Fruit fly (Drosophila melanogaster) whole organism, embryonic: ENCODE results near the gene Max.

Experiments
- CG10147 ChIP-seq: fragments of 200-800 bp; sonication (Bioruptor generic); optimal IDR thresholded peaks from 2 replicates; lab custom pipeline; 2019; ENCODE audit warnings: missing biosample characterization, mild to moderate bottlenecking, missing genetic modification characterization, moderate library complexity
- CG12219 ChIP-seq: fragments of 200-800 bp; sonication (Bioruptor generic); optimal IDR thresholded peaks from 3 replicates; lab custom pipeline; 2018; ENCODE audit warnings: missing biosample characterization, mild to moderate bottlenecking, missing genetic modification characterization
- CG12659 ChIP-seq: fragments of 200-800 bp; sonication (Bioruptor generic); optimal IDR thresholded peaks from 3 replicates; lab custom pipeline; 2017; ENCODE audit warnings: mild to moderate bottlenecking, missing biosample characterization, missing genetic modification reagents, missing genetic modification characterization
- CG1603 ChIP-seq: fragments of 200-800 bp; sonication (Bioruptor generic); optimal IDR thresholded peaks from 2 replicates; lab custom pipeline; 2019; ENCODE audit warnings: missing biosample characterization, mild to moderate bottlenecking, missing genetic modification characterization, moderate library complexity
- CG17328 ChIP-seq: fragments of 200-800 bp; sonication (Bioruptor generic); IDR thresholded peaks from 2 replicates; pipeline ENCODE4 v1.3.6; 2022; ENCODE audit warnings: missing biosample characterization, missing genetic modification characterization
- CG17568 ChIP-seq: fragments of 200-800 bp; sonication (Bioruptor generic); optimal IDR thresholded peaks from 2 replicates; lab custom pipeline; 2018; ENCODE audit warnings: missing biosample characterization, mild to moderate bottlenecking, missing genetic modification characterization, moderate library complexity
- CG2199 ChIP-seq: fragments of 200-800 bp; sonication (Bioruptor generic); IDR thresholded peaks from 3 replicates; pipeline ENCODE4 v1.3.6; 2022; ENCODE audit warnings: missing biosample characterization, missing genetic modification characterization
- CG4424 ChIP-seq: fragments of 200-800 bp; sonication (Bioruptor generic); optimal IDR thresholded peaks from 3 replicates; lab custom pipeline; 2016; ENCODE audit warnings: missing biosample characterization, missing genetic modification characterization
- CG4707 ChIP-seq: fragments of 200-800 bp; sonication (Bioruptor generic); optimal IDR thresholded peaks from 2 replicates; lab custom pipeline; 2018; ENCODE audit warnings: missing biosample characterization, mild to moderate bottlenecking, missing genetic modification characterization, moderate library complexity
- CG4854 ChIP-seq: fragments of 200-800 bp; sonication (Bioruptor generic); optimal IDR thresholded peaks from 2 replicates; lab custom pipeline; 2016; ENCODE audit warnings: missing biosample characterization, missing genetic modification characterization, inconsistent platforms
- CG5180 ChIP-seq: fragments of 200-800 bp; sonication (Bioruptor generic); optimal IDR thresholded peaks from 3 replicates; lab custom pipeline; 2017; ENCODE audit warnings: missing biosample characterization, missing genetic modification characterization, mild to moderate bottlenecking, moderate library complexity, missing genetic modification reagents
- CG5245 ChIP-seq: fragments of 200-800 bp; sonication (Bioruptor generic); optimal IDR thresholded peaks from 3 replicates; lab custom pipeline; 2016; ENCODE audit warnings: missing biosample characterization, missing genetic modification characterization
- CG5953 ChIP-seq: fragments of 200-800 bp; sonication (Bioruptor generic); IDR thresholded peaks from 2 replicates; pipeline ENCODE4 v1.3.6; 2022; ENCODE audit warnings: missing biosample characterization, missing genetic modification characterization
- CG6791 ChIP-seq: fragments of 200-800 bp; sonication (Bioruptor generic); IDR thresholded peaks from 3 replicates; pipeline ENCODE4 v1.3.6; 2022; ENCODE audit warnings: missing biosample characterization, missing genetic modification characterization; ENCODE audit not compliant: partially characterized antibody
- CG7839 ChIP-seq: fragments of 200-800 bp; sonication (Bioruptor generic); optimal IDR thresholded peaks from 3 replicates; lab custom pipeline; 2018; ENCODE audit warnings: missing biosample characterization, mild to moderate bottlenecking, missing genetic modification characterization, moderate library complexity
- CG9817 ChIP-seq: fragments of 200-800 bp; sonication (Bioruptor generic); optimal IDR thresholded peaks from 2 replicates; lab custom pipeline; 2018; ENCODE audit warnings: missing biosample characterization, mild to moderate bottlenecking, missing genetic modification characterization, moderate library complexity
- D19B ChIP-seq: fragments of 200-800 bp; sonication (Bioruptor generic); optimal IDR thresholded peaks from 2 replicates; lab custom pipeline; 2017; ENCODE audit warnings: missing biosample characterization, mild to moderate bottlenecking, missing genetic modification characterization
- HLHmδ ChIP-seq: fragments of 200-800 bp; sonication (Bioruptor generic); optimal IDR thresholded peaks from 2 replicates; lab custom pipeline; 2018; ENCODE audit warnings: missing biosample characterization, mild to moderate bottlenecking, missing genetic modification characterization, moderate library complexity
- Lim3 ChIP-seq: fragments of 200-800 bp; sonication (Bioruptor generic); IDR thresholded peaks from 2 replicates; pipeline ENCODE4 v1.3.6; 2022; ENCODE audit warnings: missing biosample characterization, missing genetic modification characterization
- NK7.1 ChIP-seq: fragments of 200-800 bp; sonication (Bioruptor generic); optimal IDR thresholded peaks from 3 replicates; lab custom pipeline; 2016; ENCODE audit warnings: missing biosample characterization, missing genetic modification characterization
- Nf-YA ChIP-seq: fragments of 200-800 bp; sonication (Bioruptor generic); IDR thresholded peaks from 2 replicates; pipeline ENCODE4 v1.3.6; 2022; ENCODE audit warnings: missing biosample characterization, missing genetic modification characterization
- Nf-YC ChIP-seq: fragments of 200-800 bp; optimal IDR thresholded peaks from 3 replicates; lab custom pipeline; 2019; ENCODE audit warnings: missing biosample characterization, mild to moderate bottlenecking, missing genetic modification characterization, moderate library complexity
- Poxn ChIP-seq: fragments of 200-800 bp; sonication (Bioruptor generic); IDR thresholded peaks from 2 replicates; pipeline ENCODE4 v1.3.6; 2022; ENCODE audit warnings: missing biosample characterization, missing genetic modification characterization
- Ptx1 ChIP-seq: fragments of 200-800 bp; sonication (Bioruptor generic); IDR thresholded peaks from 2 replicates; pipeline ENCODE4 v1.3.6; 2022; ENCODE audit warnings: missing biosample characterization, missing genetic modification characterization
- Rfx ChIP-seq: fragments of 200-800 bp; sonication (Bioruptor generic); IDR thresholded peaks from 2 replicates; pipeline ENCODE4 v1.3.6; 2022; ENCODE audit warnings: missing biosample characterization, missing genetic modification characterization
- amos ChIP-seq: fragments of 200-800 bp; sonication (Bioruptor generic); IDR thresholded peaks from 2 replicates; pipeline ENCODE4 v1.3.6; 2022; ENCODE audit warnings: missing biosample characterization, missing genetic modification characterization; ENCODE audit not compliant: partially characterized antibody
- ap ChIP-seq: fragments of 200-800 bp; sonication (Bioruptor generic); IDR thresholded peaks from 2 replicates; pipeline ENCODE4 v1.3.6; 2022; ENCODE audit warnings: missing biosample characterization, missing genetic modification characterization
- ash1 ChIP-seq: fragments of 200-800 bp; sonication (Bioruptor generic); optimal IDR thresholded peaks from 2 replicates; lab custom pipeline; 2018; ENCODE audit warnings: missing biosample characterization, mild to moderate bottlenecking, missing genetic modification characterization
- bbx ChIP-seq: fragments of 200-800 bp; sonication (Bioruptor generic); IDR thresholded peaks from 2 replicates; pipeline ENCODE4 v1.3.6; 2022; ENCODE audit warnings: missing biosample characterization, missing genetic modification characterization; ENCODE audit not compliant: partially characterized antibody
- chif ChIP-seq, 2 experiments: fragments of 200-800 bp; sonication (Bioruptor generic); optimal IDR thresholded peaks; 3 replicates each; lab custom pipeline; 2016; ENCODE audit warnings: missing biosample characterization in 2 of 2, missing genetic modification characterization in 2 of 2
- croc ChIP-seq: fragments of 200-800 bp; sonication (Bioruptor generic); conservative IDR thresholded peaks from 3 replicates; pipeline ENCODE4 v1.3.6; 2022; ENCODE audit warnings: missing biosample characterization, missing genetic modification characterization
- dmrt11E ChIP-seq: fragments of 200-800 bp; sonication (Bioruptor generic); optimal IDR thresholded peaks from 3 replicates; lab custom pipeline; 2018; ENCODE audit warnings: missing biosample characterization, mild to moderate bottlenecking, missing genetic modification characterization, moderate library complexity
- emc ChIP-seq: fragments of 200-800 bp; sonication (Bioruptor generic); optimal IDR thresholded peaks from 2 replicates; lab custom pipeline; 2016; ENCODE audit warnings: missing biosample characterization, missing genetic modification characterization
- fd96Cb ChIP-seq: fragments of 200-800 bp; sonication (Bioruptor generic); optimal IDR thresholded peaks from 2 replicates; lab custom pipeline; 2018; ENCODE audit warnings: missing biosample characterization, mild to moderate bottlenecking, missing genetic modification characterization, moderate library complexity
- gro ChIP-seq: fragments of 200-800 bp; sonication (Bioruptor generic); optimal IDR thresholded peaks from 2 replicates; lab custom pipeline; 2016; ENCODE audit warnings: missing biosample characterization, missing genetic modification characterization
- hb ChIP-seq: fragments of 200-800 bp; sonication (Bioruptor generic); IDR thresholded peaks from 3 replicates; pipeline ENCODE4 v1.3.6; 2022; ENCODE audit warnings: missing biosample characterization, missing genetic modification characterization; ENCODE audit not compliant: partially characterized antibody
- hth ChIP-seq: fragments of >200 bp; optimal IDR thresholded peaks from 2 replicates; lab custom pipeline; 2017; ENCODE audit warnings: inconsistent platforms
- insv ChIP-seq, 2 experiments: fragments of 200-800 bp; sonication (Bioruptor generic); optimal IDR thresholded peaks; 3 replicates each; lab custom pipeline; 2016 to 2018; ENCODE audit warnings: missing biosample characterization in 2 of 2, missing genetic modification characterization in 2 of 2
- nom ChIP-seq: fragments of 200-800 bp; sonication (Bioruptor generic); optimal IDR thresholded peaks from 2 replicates; lab custom pipeline; 2017; ENCODE audit warnings: missing biosample characterization, missing genetic modification characterization, mild to moderate bottlenecking, moderate library complexity, missing genetic modification reagents
- pb ChIP-seq: fragments of 200-800 bp; sonication (Bioruptor generic); optimal IDR thresholded peaks from 3 replicates; lab custom pipeline; 2016; ENCODE audit warnings: missing biosample characterization, missing genetic modification characterization
- pnt ChIP-seq: fragments of 200-800 bp; sonication (Bioruptor generic); optimal IDR thresholded peaks from 3 replicates; lab custom pipeline; 2016; ENCODE audit warnings: missing biosample characterization, missing genetic modification characterization
- psq ChIP-seq: fragments of 200-800 bp; sonication (Bioruptor generic); optimal IDR thresholded peaks from 2 replicates; lab custom pipeline; 2017; ENCODE audit warnings: missing biosample characterization, missing genetic modification characterization
- scrt ChIP-seq: fragments of 200-800 bp; sonication (Bioruptor generic); optimal IDR thresholded peaks from 2 replicates; lab custom pipeline; 2018; ENCODE audit warnings: missing biosample characterization, mild to moderate bottlenecking, missing genetic modification characterization, moderate library complexity
- sens ChIP-seq: fragments of 200-800 bp; sonication (Bioruptor generic); peaks from one replicate; lab custom pipeline; 2016; ENCODE audit warnings: missing biosample characterization, missing genetic modification characterization
- sisA ChIP-seq: fragments of 200-800 bp; sonication (Bioruptor generic); IDR thresholded peaks from 2 replicates; pipeline ENCODE4 v1.3.6; 2022; ENCODE audit warnings: missing biosample characterization, missing genetic modification characterization
- sob ChIP-seq: fragments of 200-800 bp; sonication (Bioruptor generic); IDR thresholded peaks from 2 replicates; pipeline ENCODE4 v1.3.6; 2022; ENCODE audit warnings: missing biosample characterization, missing genetic modification characterization
- twi ChIP-seq: fragments of 200-800 bp; optimal IDR thresholded peaks from 2 replicates; lab custom pipeline; 2019; ENCODE audit warnings: missing biosample characterization, mild to moderate bottlenecking, missing genetic modification characterization, moderate library complexity
- usp ChIP-seq: fragments of >200 bp; optimal IDR thresholded peaks from 2 replicates; lab custom pipeline; 2017; ENCODE audit warnings: missing biosample characterization, missing genetic modification characterization
- vfl ChIP-seq: fragments of 200-800 bp; sonication (Bioruptor generic); optimal IDR thresholded peaks from 2 replicates; lab custom pipeline; 2016; ENCODE audit warnings: missing biosample characterization, missing genetic modification characterization
- yki ChIP-seq: fragments of >200 bp; optimal IDR thresholded peaks from 3 replicates; lab custom pipeline; 2018
- z ChIP-seq: fragments of 200-800 bp; sonication (Bioruptor generic); IDR thresholded peaks from 3 replicates; pipeline ENCODE4 v1.3.6; 2022; ENCODE audit warnings: missing biosample characterization, missing genetic modification characterization
- zfh1 ChIP-seq: fragments of 200-800 bp; sonication (Bioruptor generic); IDR thresholded peaks from 3 replicates; pipeline ENCODE4 v1.3.6; 2022; ENCODE audit warnings: missing biosample characterization, missing genetic modification characterization

Gene Max

dm6 chr3L:19264141-19264487, at the start of gene Max (continued):
- TF ChIP-seq pnt (GFP tag; lab: Kevin White, UChicago) (peak; percentile 33), CG1603 (tag; lab: Kevin White, UChicago) (peak; percentile 85), nom (GFP tag; lab: Kevin White, UChicago) (peak; percentile 32), CG4854 (GFP tag; lab: Kevin White, UChicago) (peak; percentile 3), CG7839 (tag; lab: Kevin White, UChicago) (peak; percentile 72), CG5180 (no peak), yki (lab: Kevin White, UChicago) (no peak), usp (no peak), Poxn (GFP tag; lab: Robert Waterston, UW) (no peak), z (no peak), CG17328 (GFP tag; lab: Robert Waterston, UW) (peak; percentile 76), amos (GFP tag; lab: Robert Waterston, UW) (peak; percentile 14; the same call in 1 of the 2 replicates), CG12219 (GFP tag; lab: Kevin White, UChicago) (peak; percentile 44), hth (no peak), psq (GFP tag; lab: Kevin White, UChicago) (no peak), dmrt11E (tag; lab: Kevin White, UChicago) (peak; percentile 63), Ptx1 (GFP tag; lab: Robert Waterston, UW) (peak; percentile 67), bbx (no peak), CG5245 (peak; percentile 40), croc (GFP tag; lab: Robert Waterston, UW) (no peak), sens (GFP tag; lab: Kevin White, UChicago) (peak; percentile 63), zfh1 (GFP tag; lab: Robert Waterston, UW) (peak; percentile 80), scrt (GFP tag; lab: Kevin White, UChicago) (peak; percentile 58), CG4707 (GFP tag; lab: Kevin White, UChicago) (no peak), Lim3 (GFP tag; lab: Robert Waterston, UW) (no peak), Nf-YA (peak; percentile 52), CG10147 (GFP tag; lab: Kevin White, UChicago) (no peak), CG17568 (no peak), CG6791 (GFP tag; lab: Robert Waterston, UW) (no peak), ash1 (GFP tag; lab: Kevin White, UChicago) (no peak), chif (GFP tag; optimal IDR thresholded peaks at IDR 0.05; lab: Kevin White, UChicago) (peak in 1 of 2 experiments; percentile 5), CG5953 (GFP tag; lab: Robert Waterston, UW) (no peak), sob (GFP tag; lab: Robert Waterston, UW) (peak; percentile 77), Rfx (GFP tag; lab: Robert Waterston, UW) (peak; percentile 82), insv (GFP tag; optimal IDR thresholded peaks at IDR 0.05; lab: Kevin White, UChicago) (peak in 1 of 2 experiments; percentile 37), CG9817 (tag; lab: Kevin White, UChicago) (peak; percentile 71), CG4424 (GFP tag; lab: Kevin White, UChicago) (peak; percentile 60), NK7.1 (no peak), D19B (peak; percentile 29), HLHmδ (GFP tag; lab: Kevin White, UChicago) (no peak), Nf-YC (tag; lab: Kevin White, UChicago) (no peak), hb (GFP tag; lab: Robert Waterston, UW) (no peak), vfl (GFP tag; lab: Kevin White, UChicago) (peak; percentile 25), gro (GFP tag; lab: Kevin White, UChicago) (no peak), CG2199 (GFP tag; lab: Robert Waterston, UW) (no peak), ap (GFP tag; lab: Robert Waterston, UW) (peak; percentile 48), pb (no peak), twi (tag; lab: Kevin White, UChicago) (peak; percentile 53), CG12659 (GFP tag; lab: Kevin White, UChicago) (peak; percentile 85), emc (no peak), fd96Cb (tag; lab: Kevin White, UChicago) (peak; percentile 56), sisA (GFP tag; lab: Robert Waterston, UW) (peak; percentile 42)
